Worm (Caenorhabditis elegans) whole organism, L2 larva: ENCODE measurements around the gene Y37D8A.5.

Experiments used
- ZK546.5 ChIP-seq: sonication (generic microtip); optimal IDR thresholded peaks from 2 replicates; lab custom pipeline; 2017; ENCODE audit warnings: missing biosample characterization, missing genetic modification characterization
- alr-1 ChIP-seq: fragments of 150-350 bp; optimal IDR thresholded peaks from 2 replicates; lab custom pipeline; 2014; ENCODE audit warnings: missing biosample characterization, missing genetic modification characterization
- aly-2 ChIP-seq: fragments of 150-350 bp; optimal IDR thresholded peaks from 2 replicates; lab custom pipeline; 2014; ENCODE audit warnings: missing biosample characterization, missing genetic modification characterization
- ama-1 ChIP-seq: fragments of 150-350 bp; optimal IDR thresholded peaks from 2 replicates; lab custom pipeline; 2018; ENCODE audit warnings: inconsistent platforms
- blmp-1 ChIP-seq: sonication (generic microtip); optimal IDR thresholded peaks from 2 replicates; lab custom pipeline; 2017; ENCODE audit warnings: missing genetic modification characterization, mild to moderate bottlenecking, missing compliant biosample characterization, antibody characterized with exemption, moderate library complexity; ENCODE audit not compliant: insufficient read depth
- egl-27 ChIP-seq: sonication (generic microtip); optimal IDR thresholded peaks from 3 replicates; lab custom pipeline; 2017; ENCODE audit warnings: missing biosample characterization, missing genetic modification reagents, missing genetic modification characterization
- elt-3 ChIP-seq: sonication (generic microtip); optimal IDR thresholded peaks from 2 replicates; lab custom pipeline; 2017; ENCODE audit warnings: missing biosample characterization, missing genetic modification characterization
- lin-11 ChIP-seq: fragments of 150-350 bp; sonication (generic microtip); optimal IDR thresholded peaks from 2 replicates; lab custom pipeline; 2014; ENCODE audit warnings: missing biosample characterization, missing genetic modification characterization, inconsistent platforms, mixed read lengths
- lin-13 ChIP-seq: fragments of 150-350 bp; optimal IDR thresholded peaks from 2 replicates; lab custom pipeline; 2014; ENCODE audit warnings: missing biosample characterization, missing genetic modification reagents, missing genetic modification characterization
- lsy-2 ChIP-seq, 2 experiments: fragments of 150-350 bp in 1 of 2; sonication (generic microtip) in 1 of 2; optimal IDR thresholded peaks; 2 replicates each; lab custom pipeline; 2014 to 2017; ENCODE audit warnings: missing biosample characterization in 2 of 2, missing genetic modification characterization in 2 of 2
- mab-5 ChIP-seq: fragments of 150-350 bp; optimal IDR thresholded peaks from 2 replicates; lab custom pipeline; 2014; ENCODE audit warnings: missing biosample characterization, missing genetic modification characterization
- nhr-12 ChIP-seq: fragments of 150-350 bp; optimal IDR thresholded peaks from 2 replicates; lab custom pipeline; 2014; ENCODE audit warnings: missing biosample characterization, missing genetic modification characterization
- peb-1 ChIP-seq: fragments of 150-350 bp; optimal IDR thresholded peaks from 2 replicates; lab custom pipeline; 2014; ENCODE audit warnings: missing biosample characterization, missing genetic modification characterization
- unc-62 ChIP-seq: fragments of 150-350 bp; optimal IDR thresholded peaks from 2 replicates; lab custom pipeline; 2014; ENCODE audit warnings: missing biosample characterization, missing genetic modification reagents, missing genetic modification characterization

DNA sequence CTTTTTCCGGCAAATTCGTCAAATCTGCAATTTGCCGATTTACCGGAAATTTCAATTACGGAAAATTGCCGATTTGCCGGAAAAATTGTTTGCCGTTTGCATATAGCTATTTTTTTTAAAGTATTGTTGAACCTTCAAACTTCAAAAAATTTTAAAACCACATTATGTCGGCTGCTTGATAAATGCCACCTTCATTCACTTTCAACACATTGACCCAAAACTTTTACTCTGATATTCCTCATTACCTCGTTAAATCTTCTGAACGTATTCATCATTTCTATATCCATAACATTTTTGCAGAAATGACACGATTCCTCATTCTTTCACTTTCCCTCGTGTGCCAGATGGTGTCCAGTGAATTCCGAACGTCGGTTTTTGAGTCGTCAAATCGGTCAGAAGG, 26.2 kb downstream of the Y37D8A.5 start, which contains the start of gene Y37D8A.3:
- no peak for TF ChIP-seq lsy-2 (tag; optimal IDR thresholded peaks at IDR 0.05; lab: Kevin White, UChicago)
- TF ChIP-seq alr-1, result no peak
- no peak for TF ChIP-seq ama-1 (lab: Kevin White, UChicago)
- no peak for TF ChIP-seq egl-27 (tag; lab: Kevin White, UChicago)
- no peak for TF ChIP-seq peb-1 (tag; lab: Kevin White, UChicago)
- no peak for TF ChIP-seq unc-62 (GFP tag; lab: Kevin White, UChicago)
- no peak for TF ChIP-seq lin-11 (tag; lab: Kevin White, UChicago)
- TF ChIP-seq nhr-12 (tag; lab: Kevin White, UChicago), result no peak
- no peak for TF ChIP-seq aly-2 (tag; lab: Kevin White, UChicago)
- TF ChIP-seq mab-5, result no peak
- TF ChIP-seq lin-13 (GFP tag; lab: Kevin White, UChicago), result no peak
- no peak for TF ChIP-seq blmp-1 (tag; lab: Kevin White, UChicago)
- TF ChIP-seq ZK546.5, result no peak
- no peak for TF ChIP-seq elt-3 (tag; lab: Kevin White, UChicago)
